Worm (Caenorhabditis elegans): ENCODE data around the gene sqv-8.
A peak's percentile ranks its signal among the peaks of the same experiment; 100 is the strongest.

sqv-8 gene

DNA sequence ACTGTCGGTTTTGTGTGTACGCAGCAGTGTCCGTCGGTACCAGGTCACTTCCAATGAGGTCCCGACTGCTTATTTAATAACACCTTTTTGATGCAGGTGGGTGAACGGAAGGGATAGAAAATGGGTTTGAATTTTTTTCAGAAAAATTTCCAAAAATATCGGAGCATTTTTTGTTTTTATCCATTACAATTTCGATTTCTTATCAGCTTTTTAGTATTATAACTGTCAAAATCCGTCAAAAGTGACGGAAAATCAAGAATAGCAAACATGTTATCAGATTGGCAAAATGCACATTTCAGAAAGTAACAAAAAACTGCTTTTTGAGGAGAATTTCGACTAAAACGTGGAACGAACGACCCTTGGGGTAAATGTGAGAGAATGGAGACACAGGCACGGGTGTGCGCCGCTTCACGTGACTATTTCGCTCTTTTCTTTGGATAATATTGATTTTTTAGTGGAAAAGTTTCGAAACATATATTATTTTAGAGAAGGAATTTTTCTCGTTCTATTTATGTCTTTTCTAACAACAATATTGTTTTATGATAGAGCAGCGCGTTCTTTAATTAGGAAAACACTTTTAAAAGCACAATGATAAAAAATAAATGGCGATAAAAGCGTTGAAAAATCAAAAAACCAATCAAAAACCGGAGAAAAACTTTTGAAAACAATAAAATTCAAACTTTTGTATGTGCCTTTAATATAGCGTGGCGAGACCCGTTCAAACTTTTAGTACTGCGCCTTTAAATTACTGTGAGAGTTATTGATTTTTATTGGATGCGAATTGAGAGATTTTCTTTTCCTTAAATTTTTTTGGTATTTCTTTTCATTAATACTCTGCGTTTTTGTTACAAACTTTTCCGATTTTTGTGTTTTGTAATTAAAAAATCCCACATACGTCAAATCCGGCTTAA is at the start of gene sqv-8 (continued):
- TF ChIP-seq Y48G9A.11 (GFP tag; IDR thresholded peaks at IDR 0.05) (peak; percentile 8; the same call in 1 of the 2 replicates), lin-38 (GFP tag; IDR thresholded peaks at IDR 0.05) (no peak), snpc-4 (tag; optimal IDR thresholded peaks at IDR 0.05) (no peak), cey-2 (tag; optimal IDR thresholded peaks at IDR 0.05; ENCODE audit: borderline replicate concordance, insufficient read depth) (no peak), arid-1 (GFP tag; conservative IDR thresholded peaks at IDR 0.05) (no peak), tag-97 (GFP tag; IDR thresholded peaks at IDR 0.05) (no peak), lir-3 (tag; optimal IDR thresholded peaks at IDR 0.05) (no peak), fos-1 (tag; optimal IDR thresholded peaks at IDR 0.05) (no peak), ama-1 (optimal IDR thresholded peaks at IDR 0.05) (no peak), ztf-11 (tag; optimal IDR thresholded peaks at IDR 0.05) (no peak), F26F4.8 (GFP tag; conservative IDR thresholded peaks at IDR 0.05) (no peak), ceh-44 (GFP tag; IDR thresholded peaks at IDR 0.05) (no peak), nhr-28 (tag; optimal IDR thresholded peaks at IDR 0.05) (peak; percentile 2), R02D3.7 (tag; optimal IDR thresholded peaks at IDR 0.05) (no peak), F10B5.3 (tag; optimal IDR thresholded peaks at IDR 0.05) (no peak), F44E2.7 (GFP tag; IDR thresholded peaks at IDR 0.05) (no peak), nhr-76 (tag; optimal IDR thresholded peaks at IDR 0.05) (no peak), F49E8.2 (tag; optimal IDR thresholded peaks at IDR 0.05; ENCODE audit: borderline replicate concordance) (peak; percentile 3), skn-1 (tag; optimal IDR thresholded peaks at IDR 0.05) (no peak), ces-1 (GFP tag; optimal IDR thresholded peaks at IDR 0.05) (no peak), ceh-28 (tag; optimal IDR thresholded peaks at IDR 0.05) (peak; percentile 1), daf-8 (GFP tag; IDR thresholded peaks at IDR 0.05) (no peak), ZK337.2 (GFP tag; IDR thresholded peaks at IDR 0.05) (no peak), lin-39 (tag; optimal IDR thresholded peaks at IDR 0.05) (no peak), nhr-237 (tag; optimal IDR thresholded peaks at IDR 0.05) (no peak), hif-1 (tag; optimal IDR thresholded peaks at IDR 0.05) (no peak), T20F7.1 (GFP tag; optimal IDR thresholded peaks at IDR 0.05) (peak; percentile 7), mdt-29 (GFP tag; IDR thresholded peaks at IDR 0.05) (no peak), lin-13 (GFP tag; optimal IDR thresholded peaks at IDR 0.05) (no peak), ctbp-1 (GFP tag; IDR thresholded peaks at IDR 0.05) (no peak), sdz-12 (GFP tag; optimal IDR thresholded peaks at IDR 0.05) (no peak), Y105C5A.15 (GFP tag; IDR thresholded peaks at IDR 0.05) (no peak), jun-1 (tag; optimal IDR thresholded peaks at IDR 0.05) (no peak), snpc-1.2 (GFP tag; IDR thresholded peaks at IDR 0.05) (no peak), nhr-41 (GFP tag; IDR thresholded peaks at IDR 0.05) (no peak), daf-19 (GFP tag; conservative IDR thresholded peaks at IDR 0.05) (no peak), hmg-1.1 (GFP tag; IDR thresholded peaks at IDR 0.05) (peak; percentile 36; the same call in 1 of the 2 replicates), T26A8.4 (GFP tag; IDR thresholded peaks at IDR 0.05) (no peak), nhr-6 (tag; optimal IDR thresholded peaks at IDR 0.05) (no peak), attf-4 (tag; optimal IDR thresholded peaks at IDR 0.05) (no peak), dmd-9 (GFP tag; IDR thresholded peaks at IDR 0.05) (no peak)

DNA sequence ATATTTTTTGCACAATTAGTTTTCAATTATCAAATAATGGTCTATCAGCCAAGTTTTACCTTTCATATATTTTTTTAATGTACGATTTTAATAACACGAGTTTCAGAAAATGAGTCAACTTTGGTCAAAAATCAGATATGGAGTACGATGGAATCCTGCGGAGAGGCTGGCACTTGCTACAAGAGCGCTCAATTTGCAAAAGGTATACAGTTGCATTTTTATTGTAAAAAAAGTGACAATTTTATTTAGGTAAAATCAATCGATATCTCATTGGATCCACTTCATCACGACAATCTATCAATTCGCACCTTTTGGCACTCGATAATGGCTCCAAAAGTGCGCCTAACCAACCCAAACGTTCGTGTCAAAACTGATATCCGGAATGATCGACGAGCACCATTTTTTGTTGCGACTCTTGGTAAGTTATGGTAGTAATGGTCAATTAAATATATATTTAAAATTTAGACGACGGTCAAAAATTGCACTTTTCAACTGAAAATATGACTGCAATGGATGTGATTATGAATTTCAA is 49.2 kb upstream of the sqv-8 start, which contains the start of gene mrpl-53:
Gene mrpl-53, plus strand, starts transcription at position 107 of the 532 bp plus-strand sequence.
- TF ChIP-seq daf-8 (GFP tag; IDR thresholded peaks at IDR 0.05) (no peak), daf-16 (GFP tag; optimal IDR thresholded peaks at IDR 0.05) (peak in 1 of 2 experiments; percentile 8), daf-16 (tag; optimal IDR thresholded peaks at IDR 0.05) (no peak), mep-1 (tag; optimal IDR thresholded peaks at IDR 0.05) (no peak), pha-4 (GFP tag; IDR thresholded peaks at IDR 0.05) (no peak), pha-4 (tag; optimal IDR thresholded peaks at IDR 0.05) (no peak), dmd-8 (GFP tag; IDR thresholded peaks at IDR 0.05) (no peak), ama-1 (optimal IDR thresholded peaks at IDR 0.05) (peak; percentile 6), aha-1 (tag) (peak; percentile 92), R02D3.7 (tag; optimal IDR thresholded peaks at IDR 0.05) (no peak), dve-1 (tag; optimal IDR thresholded peaks at IDR 0.05; ENCODE audit: insufficient read depth) (peak; percentile 1), snpc-1.2 (GFP tag; IDR thresholded peaks at IDR 0.05) (no peak), arid-1 (GFP tag; conservative IDR thresholded peaks at IDR 0.05) (0 out of 2 replicates have a peak, but pooled peaks have one; percentile 7), lim-7 (GFP tag; IDR thresholded peaks at IDR 0.05) (no peak), hif-1 (tag; optimal IDR thresholded peaks at IDR 0.05) (peak in 1 of 2 experiments; percentile 8), zfp-3 (GFP tag; conservative IDR thresholded peaks at IDR 0.05) (0 out of 2 replicates have a peak, but pooled peaks have one; percentile 65)
